Worm (Caenorhabditis elegans) whole organism, L4 larva: ENCODE measurements around the gene rab-6.2.

Source experiments
- F49E8.2 ChIP-seq: sonication (generic microtip); optimal IDR thresholded peaks from 2 replicates; lab custom pipeline; 2016; ENCODE audit warnings: missing compliant biosample characterization, mild to moderate bottlenecking, missing genetic modification characterization, borderline replicate concordance
- R02D3.7 ChIP-seq: fragments of 150-350 bp; sonication (generic microtip); optimal IDR thresholded peaks from 3 replicates; lab custom pipeline; 2014; ENCODE audit warnings: missing biosample characterization, missing genetic modification characterization
- T20F7.1 ChIP-seq: fragments of 200-800 bp; sonication (Bioruptor generic); optimal IDR thresholded peaks from 2 replicates; lab custom pipeline; 2018; ENCODE audit warnings: mild to moderate bottlenecking, missing genetic modification characterization, missing compliant biosample characterization
- T26A8.4 ChIP-seq: fragments of 200-800 bp; sonication (Bioruptor generic); IDR thresholded peaks from 2 replicates; pipeline ENCODE4 v1.3.6; 2022; ENCODE audit warnings: missing genetic modification characterization, missing compliant biosample characterization
- Y75B8A.6 ChIP-seq: fragments of 200-800 bp; sonication (Bioruptor generic); IDR thresholded peaks from 2 replicates; pipeline ENCODE4 v1.3.6; 2022; ENCODE audit warnings: missing genetic modification reagents, missing genetic modification characterization, missing compliant biosample characterization
- ZK337.2 ChIP-seq: fragments of 200-800 bp; sonication (Bioruptor generic); IDR thresholded peaks from 2 replicates; pipeline ENCODE4 v1.3.6; 2022; ENCODE audit warnings: missing genetic modification reagents, missing genetic modification characterization, missing compliant biosample characterization
- ZK546.5 ChIP-seq, 2 experiments: sonication (generic microtip); optimal IDR thresholded peaks; 2 replicates each; lab custom pipeline; 2017; ENCODE audit warnings: missing biosample characterization in 2 of 2, missing genetic modification characterization in 2 of 2
- aly-2 ChIP-seq: sonication (generic microtip); optimal IDR thresholded peaks from 2 replicates; lab custom pipeline; 2018; ENCODE audit warnings: missing biosample characterization, missing genetic modification characterization
- ama-1 ChIP-seq: fragments of 150-350 bp; optimal IDR thresholded peaks from 2 replicates; lab custom pipeline; 2014; ENCODE audit warnings: inconsistent platforms, mixed read lengths
- attf-4 ChIP-seq: sonication (generic microtip); optimal IDR thresholded peaks from 3 replicates; lab custom pipeline; 2017; ENCODE audit warnings: missing biosample characterization, missing genetic modification characterization
- ceh-20 ChIP-seq: fragments of 200-800 bp; sonication (Bioruptor generic); IDR thresholded peaks from 2 replicates; pipeline ENCODE4 v1.3.6; 2022; ENCODE audit warnings: missing genetic modification reagents, missing genetic modification characterization, missing compliant biosample characterization
- ceh-28 ChIP-seq: fragments of 150-350 bp; optimal IDR thresholded peaks from 2 replicates; lab custom pipeline; 2014; ENCODE audit warnings: missing biosample characterization, missing genetic modification reagents, missing genetic modification characterization
- ceh-62 ChIP-seq: sonication (generic microtip); optimal IDR thresholded peaks from 2 replicates; lab custom pipeline; 2017; ENCODE audit warnings: missing biosample characterization, missing genetic modification characterization
- ceh-82 ChIP-seq: sonication (generic microtip); optimal IDR thresholded peaks from 2 replicates; lab custom pipeline; 2017; ENCODE audit warnings: missing biosample characterization, missing genetic modification characterization
- cey-2 ChIP-seq: sonication (generic microtip); optimal IDR thresholded peaks from 3 replicates; lab custom pipeline; 2017; ENCODE audit warnings: missing genetic modification characterization, mild to moderate bottlenecking, missing compliant biosample characterization, antibody characterized with exemption, borderline replicate concordance; ENCODE audit not compliant: insufficient read depth
- daf-16 ChIP-seq, 3 experiments: sonication (generic microtip); optimal IDR thresholded peaks; 2 replicates each; lab custom pipeline; 2016 to 2017; ENCODE audit warnings: missing genetic modification characterization in 3 of 3, missing genetic modification reagents in 3 of 3, mild to moderate bottlenecking in 2 of 3, missing compliant biosample characterization in 2 of 3, missing biosample characterization in 1 of 3, moderate library complexity in 1 of 3
- daf-19 ChIP-seq: fragments of 200-800 bp; sonication (Bioruptor generic); conservative IDR thresholded peaks from 2 replicates; pipeline ENCODE4 v1.3.6; 2022; ENCODE audit warnings: missing genetic modification characterization, missing compliant biosample characterization
- daf-8 ChIP-seq: fragments of 200-800 bp; sonication (Bioruptor generic); IDR thresholded peaks from 2 replicates; pipeline ENCODE4 v1.3.6; 2022; ENCODE audit warnings: missing genetic modification characterization, missing compliant biosample characterization
- dmd-6 ChIP-seq: fragments of 200-800 bp; sonication (Bioruptor generic); IDR thresholded peaks from 2 replicates; pipeline ENCODE4 v1.3.6; 2022; ENCODE audit warnings: missing genetic modification reagents, missing genetic modification characterization, missing compliant biosample characterization
- dpl-1 ChIP-seq: fragments of 150-350 bp; optimal IDR thresholded peaks from 2 replicates; lab custom pipeline; 2014; ENCODE audit warnings: missing biosample characterization, missing genetic modification reagents, missing genetic modification characterization
- duxl-1 ChIP-seq: sonication (generic microtip); optimal IDR thresholded peaks from 2 replicates; lab custom pipeline; 2016; ENCODE audit warnings: mild to moderate bottlenecking, missing genetic modification characterization, moderate library complexity, missing compliant biosample characterization; ENCODE audit not compliant: poor library complexity
- egl-27 ChIP-seq: sonication (generic microtip); optimal IDR thresholded peaks from 3 replicates; lab custom pipeline; 2017; ENCODE audit warnings: missing biosample characterization, missing genetic modification reagents, missing genetic modification characterization
- egl-43 ChIP-seq: fragments of 200-800 bp; sonication (Bioruptor generic); IDR thresholded peaks from 2 replicates; pipeline ENCODE4 v1.3.6; 2022; ENCODE audit warnings: missing genetic modification reagents, missing genetic modification characterization, missing compliant biosample characterization
- fkh-10 ChIP-seq: fragments of 150-350 bp; optimal IDR thresholded peaks from 2 replicates; lab custom pipeline; 2014; ENCODE audit warnings: missing biosample characterization, missing genetic modification reagents, missing genetic modification characterization
- fos-1 ChIP-seq: fragments of 150-350 bp; optimal IDR thresholded peaks from 2 replicates; lab custom pipeline; 2014; ENCODE audit warnings: missing biosample characterization, missing genetic modification characterization
- hif-1 ChIP-seq, 2 experiments: sonication (generic microtip); optimal IDR thresholded peaks; 2 replicates each; lab custom pipeline; 2016 to 2017; ENCODE audit warnings: missing compliant biosample characterization in 2 of 2, missing genetic modification characterization in 2 of 2, missing genetic modification reagents in 2 of 2, missing genotype in 2 of 2, mild to moderate bottlenecking in 1 of 2
- hlh-11 ChIP-seq: fragments of 200-800 bp; sonication (Bioruptor generic); optimal IDR thresholded peaks from 2 replicates; lab custom pipeline; 2018; ENCODE audit warnings: mild to moderate bottlenecking, missing genetic modification characterization, missing compliant biosample characterization
- hmg-1.1 ChIP-seq: fragments of 200-800 bp; sonication (Bioruptor generic); IDR thresholded peaks from 2 replicates; pipeline ENCODE4 v1.3.6; 2022; ENCODE audit warnings: missing genetic modification reagents, missing genetic modification characterization, missing compliant biosample characterization
- lin-13 ChIP-seq: fragments of 150-350 bp; optimal IDR thresholded peaks from 2 replicates; lab custom pipeline; 2014; ENCODE audit warnings: missing biosample characterization, missing genetic modification reagents, missing genetic modification characterization
- lin-29 ChIP-seq: fragments of 200-800 bp; sonication (Bioruptor generic); IDR thresholded peaks from 2 replicates; pipeline ENCODE4 v1.3.6; 2022; ENCODE audit warnings: missing genetic modification reagents, missing genetic modification characterization, missing compliant biosample characterization
- lin-39 ChIP-seq: fragments of 150-350 bp; optimal IDR thresholded peaks from 2 replicates; lab custom pipeline; 2014; ENCODE audit warnings: missing biosample characterization, missing genetic modification reagents, missing genetic modification characterization
- lsy-2 ChIP-seq, 2 experiments: fragments of 150-350 bp in 1 of 2; sonication (generic microtip) in 1 of 2; optimal IDR thresholded peaks; 2 replicates each; lab custom pipeline; 2014 to 2017; ENCODE audit warnings: missing biosample characterization in 2 of 2, missing genetic modification characterization in 2 of 2
- mdl-1 ChIP-seq, 2 experiments: fragments of 150-350 bp in 1 of 2; sonication (generic microtip) in 1 of 2; optimal IDR thresholded peaks; 2 replicates each; lab custom pipeline; 2014 to 2017; ENCODE audit warnings: missing biosample characterization in 2 of 2, missing genetic modification characterization in 2 of 2
- mdt-29 ChIP-seq: fragments of 200-800 bp; sonication (Bioruptor generic); IDR thresholded peaks from 2 replicates; pipeline ENCODE4 v1.3.6; 2022; ENCODE audit warnings: missing genetic modification reagents, missing genetic modification characterization, missing compliant biosample characterization
- mxl-2 ChIP-seq: fragments of 200-800 bp; sonication (Bioruptor generic); conservative IDR thresholded peaks from 2 replicates; pipeline ENCODE4 v1.3.6; 2022; ENCODE audit warnings: missing genetic modification reagents, missing genetic modification characterization, missing compliant biosample characterization
- mxl-3 ChIP-seq: fragments of 200-800 bp; sonication (Bioruptor generic); optimal IDR thresholded peaks from 2 replicates; lab custom pipeline; 2018; ENCODE audit warnings: mild to moderate bottlenecking, missing genetic modification characterization, missing compliant biosample characterization
- nhr-102 ChIP-seq: sonication (generic microtip); optimal IDR thresholded peaks from 2 replicates; lab custom pipeline; 2016; ENCODE audit warnings: mild to moderate bottlenecking, missing genetic modification characterization, moderate library complexity, missing compliant biosample characterization
- nhr-111 ChIP-seq: fragments of 200-800 bp; sonication (Bioruptor generic); optimal IDR thresholded peaks from 2 replicates; lab custom pipeline; 2018; ENCODE audit warnings: mild to moderate bottlenecking, missing genetic modification characterization, missing compliant biosample characterization
- nhr-25 ChIP-seq: sonication (generic microtip); optimal IDR thresholded peaks from 2 replicates; lab custom pipeline; 2017; ENCODE audit warnings: missing genetic modification characterization, mild to moderate bottlenecking, missing compliant biosample characterization, antibody characterized with exemption, moderate library complexity, borderline replicate concordance; ENCODE audit not compliant: insufficient read depth
- nhr-28 ChIP-seq: fragments of 150-350 bp; optimal IDR thresholded peaks from 2 replicates; lab custom pipeline; 2014; ENCODE audit warnings: missing biosample characterization, missing genetic modification characterization
- nhr-76 ChIP-seq: fragments of 150-350 bp; optimal IDR thresholded peaks from 2 replicates; lab custom pipeline; 2014; ENCODE audit warnings: missing biosample characterization, missing genetic modification characterization
- pha-4 ChIP-seq, 2 experiments: fragments of 150-350 bp in 1 of 2; fragments of 200-800 bp in 1 of 2; sonication (Bioruptor generic) in 1 of 2; IDR thresholded peaks in 1 of 2; optimal IDR thresholded peaks in 1 of 2; 2 replicates each; pipeline versions ENCODE4 v1.3.6 to Lab custom; 2014 to 2022; ENCODE audit warnings: missing genetic modification characterization in 2 of 2, missing genetic modification reagents in 2 of 2, missing biosample characterization in 1 of 2, missing compliant biosample characterization in 1 of 2
- saeg-2 ChIP-seq: fragments of 200-800 bp; sonication (Bioruptor generic); IDR thresholded peaks from 2 replicates; pipeline ENCODE4 v1.3.6; 2022; ENCODE audit warnings: missing genetic modification reagents, missing genetic modification characterization, missing compliant biosample characterization
- tra-1 ChIP-seq: fragments of 200-800 bp; sonication (Bioruptor generic); IDR thresholded peaks from 2 replicates; pipeline ENCODE4 v1.3.6; 2022; ENCODE audit warnings: missing genetic modification reagents, missing genetic modification characterization, missing compliant biosample characterization
- unc-39 ChIP-seq: sonication (generic microtip); optimal IDR thresholded peaks from 2 replicates; lab custom pipeline; 2017; ENCODE audit warnings: missing biosample characterization, missing genetic modification characterization
- unc-62 ChIP-seq, 3 experiments: fragments of 150-350 bp in 1 of 3; sonication (generic microtip); optimal IDR thresholded peaks in 2 of 3; peaks in 1 of 3; 1 replicate in 1 of 3; 2 replicates in 2 of 3; lab custom pipeline; 2014 to 2017; ENCODE audit warnings: missing biosample characterization in 3 of 3, missing genetic modification characterization in 3 of 3, missing genetic modification reagents in 3 of 3, missing genotype in 1 of 3
- zfp-3 ChIP-seq: fragments of 200-800 bp; sonication (Bioruptor generic); conservative IDR thresholded peaks from 2 replicates; pipeline ENCODE4 v1.3.6; 2022; ENCODE audit warnings: missing genetic modification reagents, missing genetic modification characterization, missing compliant biosample characterization
- ztf-11 ChIP-seq: fragments of 150-350 bp; optimal IDR thresholded peaks from 2 replicates; lab custom pipeline; 2014; ENCODE audit warnings: missing biosample characterization, missing genetic modification characterization
- ztf-7 ChIP-seq: fragments of 150-350 bp; optimal IDR thresholded peaks from 2 replicates; lab custom pipeline; 2014; ENCODE audit warnings: missing biosample characterization, missing genetic modification characterization

Gene rab-6.2

ce11 chrX:17181220-17181619 lies 41.1 kb upstream of the rab-6.2 start:
- no peak for TF ChIP-seq unc-39 (tag; lab: Kevin White, UChicago)
- TF ChIP-seq pha-4 (GFP tag; IDR thresholded peaks at IDR 0.05; lab: Robert Waterston, UW): no peak
- peak; percentile 35 for TF ChIP-seq pha-4 (tag; optimal IDR thresholded peaks at IDR 0.05; lab: Kevin White, UChicago)
- TF ChIP-seq F49E8.2: no peak
- peak; percentile 57 for TF ChIP-seq hlh-11 (tag; lab: Kevin White, UChicago)
- no peak for TF ChIP-seq ZK337.2 (GFP tag; lab: Robert Waterston, UW)
- peak; percentile 87 for TF ChIP-seq hmg-1.1 (GFP tag; lab: Robert Waterston, UW)
- TF ChIP-seq fos-1 (tag; lab: Kevin White, UChicago): no peak
- peak; percentile 61 for TF ChIP-seq nhr-28 (tag; lab: Kevin White, UChicago)
- no peak for TF ChIP-seq attf-4 (tag; lab: Kevin White, UChicago)
- TF ChIP-seq dmd-6 (GFP tag; lab: Robert Waterston, UW): no peak; the same call in 1 of the 2 replicates
- peak; percentile 63 for TF ChIP-seq ztf-7 (tag; lab: Kevin White, UChicago)
- TF ChIP-seq lin-13: peak; percentile 25
- no peak for TF ChIP-seq lin-39 (tag; lab: Kevin White, UChicago)
- no peak for TF ChIP-seq egl-43 (GFP tag; lab: Robert Waterston, UW)
- no peak for TF ChIP-seq aly-2
- no peak for TF ChIP-seq ztf-11 (tag; lab: Kevin White, UChicago)
- no peak for TF ChIP-seq mxl-2 (GFP tag; lab: Robert Waterston, UW)
- TF ChIP-seq R02D3.7 (tag; lab: Kevin White, UChicago): no peak
- TF ChIP-seq ama-1: no peak
- TF ChIP-seq hif-1 (tag; optimal IDR thresholded peaks at IDR 0.05; lab: Kevin White, UChicago): no peak
- peak; percentile 68 for TF ChIP-seq duxl-1
- no peak for TF ChIP-seq fkh-10 (GFP tag; lab: Kevin White, UChicago)
- TF ChIP-seq tra-1 (GFP tag; lab: Robert Waterston, UW): no peak
- peak; percentile 63 for TF ChIP-seq T20F7.1 (GFP tag; lab: Kevin White, UChicago)
- TF ChIP-seq nhr-25 (tag; lab: Kevin White, UChicago): no peak
- TF ChIP-seq cey-2: no peak
- peak in 1 of 2 experiments; percentile 24 for TF ChIP-seq lsy-2 (tag; optimal IDR thresholded peaks at IDR 0.05; lab: Kevin White, UChicago)
- TF ChIP-seq ceh-62 (tag; lab: Kevin White, UChicago): no peak
- no peak for TF ChIP-seq egl-27 (tag; lab: Kevin White, UChicago)
- TF ChIP-seq ZK546.5 (tag; optimal IDR thresholded peaks at IDR 0.05; lab: Kevin White, UChicago): no peak
- TF ChIP-seq nhr-111 (GFP tag; lab: Kevin White, UChicago): no peak
- peak; percentile 6 for TF ChIP-seq mxl-3
- TF ChIP-seq ceh-82 (tag; lab: Kevin White, UChicago): no peak
- peak in 1 of 2 experiments; percentile 83 for TF ChIP-seq unc-62 (GFP tag; optimal IDR thresholded peaks at IDR 0.05 in 1 of 2; lab: Kevin White, UChicago)
- TF ChIP-seq unc-62 (tag; optimal IDR thresholded peaks at IDR 0.05; lab: Kevin White, UChicago): no peak
- TF ChIP-seq ceh-20 (GFP tag; lab: Robert Waterston, UW): no peak
- TF ChIP-seq daf-16 (GFP tag; optimal IDR thresholded peaks at IDR 0.05; lab: Kevin White, UChicago): peak in 1 of 2 experiments; percentile 8
- peak; percentile 54 for TF ChIP-seq daf-16 (tag; optimal IDR thresholded peaks at IDR 0.05; lab: Kevin White, UChicago)
- peak; percentile 33 for TF ChIP-seq dpl-1
- no peak for TF ChIP-seq nhr-76 (tag; lab: Kevin White, UChicago)
- no peak for TF ChIP-seq zfp-3
- no peak for TF ChIP-seq saeg-2 (GFP tag; lab: Robert Waterston, UW)
- peak; percentile 47 for TF ChIP-seq T26A8.4 (GFP tag; lab: Robert Waterston, UW)
- no peak for TF ChIP-seq Y75B8A.6 (GFP tag; lab: Robert Waterston, UW)
- TF ChIP-seq mdl-1 (tag; optimal IDR thresholded peaks at IDR 0.05; lab: Kevin White, UChicago): peak in 1 of 2 experiments; percentile 25
- no peak for TF ChIP-seq mdt-29
- no peak for TF ChIP-seq nhr-102 (tag; lab: Kevin White, UChicago)
- no peak for TF ChIP-seq lin-29 (GFP tag; lab: Robert Waterston, UW)
- TF ChIP-seq daf-8 (GFP tag; lab: Robert Waterston, UW): no peak
- TF ChIP-seq ceh-28 (tag; lab: Kevin White, UChicago): no peak
- no peak for TF ChIP-seq daf-19 (GFP tag; lab: Robert Waterston, UW)
